Fruit fly (Drosophila melanogaster) whole organism, embryonic: ENCODE data around the gene HSPBAP1.
A peak's percentile ranks its signal among the peaks of the same experiment; 100 is the strongest.

Source experiments
- CG17912 ChIP-seq: fragments of 200-800 bp; sonication (Bioruptor generic); optimal IDR thresholded peaks from 2 replicates; lab custom pipeline; 2018; ENCODE audit warnings: missing biosample characterization, mild to moderate bottlenecking, missing genetic modification characterization
- CG2120 ChIP-seq: fragments of 200-800 bp; sonication (Bioruptor generic); optimal IDR thresholded peaks from 3 replicates; lab custom pipeline; 2016; ENCODE audit warnings: missing biosample characterization, missing genetic modification characterization
- CG32532 ChIP-seq: fragments of 200-800 bp; sonication (Bioruptor generic); IDR thresholded peaks from 2 replicates; pipeline ENCODE4 v1.3.6; 2022; ENCODE audit warnings: missing biosample characterization, missing genetic modification characterization
- CG5245 ChIP-seq: fragments of 200-800 bp; sonication (Bioruptor generic); optimal IDR thresholded peaks from 3 replicates; lab custom pipeline; 2016; ENCODE audit warnings: missing biosample characterization, missing genetic modification characterization
- CG9609 ChIP-seq: fragments of 200-800 bp; sonication (Bioruptor generic); optimal IDR thresholded peaks from 3 replicates; lab custom pipeline; 2016; ENCODE audit warnings: missing biosample characterization, missing genetic modification characterization
- CTCF ChIP-seq: fragments of 200-800 bp; sonication (Bioruptor generic); optimal IDR thresholded peaks from 2 replicates; lab custom pipeline; 2017; ENCODE audit warnings: missing biosample characterization, mild to moderate bottlenecking, missing genetic modification characterization, moderate library complexity
- ERR ChIP-seq: fragments of 200-800 bp; sonication (Bioruptor generic); optimal IDR thresholded peaks from 2 replicates; lab custom pipeline; 2016; ENCODE audit warnings: missing biosample characterization, missing genetic modification characterization
- Fer3 ChIP-seq: fragments of 200-800 bp; sonication (Bioruptor generic); optimal IDR thresholded peaks from 2 replicates; lab custom pipeline; 2018; ENCODE audit warnings: missing biosample characterization, mild to moderate bottlenecking, missing genetic modification characterization, moderate library complexity
- Mad ChIP-seq: fragments of 200-800 bp; sonication (Bioruptor generic); optimal IDR thresholded peaks from 2 replicates; lab custom pipeline; 2016; ENCODE audit warnings: missing biosample characterization, missing genetic modification characterization
- Six4 ChIP-seq: fragments of 200-800 bp; sonication (Bioruptor generic); optimal IDR thresholded peaks from 2 replicates; lab custom pipeline; 2016; ENCODE audit warnings: missing biosample characterization, missing genetic modification characterization
- cad ChIP-seq: fragments of >200 bp; optimal IDR thresholded peaks from 2 replicates; lab custom pipeline; 2017; ENCODE audit warnings: missing biosample characterization, missing genetic modification characterization
- pan ChIP-seq, 4 experiments: fragments of >200 bp in 3 of 4; fragments of 200-800 bp in 1 of 4; sonication (Bioruptor generic) in 1 of 4; optimal IDR thresholded peaks in 3 of 4; IDR thresholded peaks in 1 of 4; 2 replicates each; pipeline versions ENCODE4 v1.3.6 to Lab custom; 2017 to 2022; ENCODE audit warnings: missing biosample characterization in 2 of 4, missing genetic modification characterization in 2 of 4, mixed read lengths in 1 of 4
- pita ChIP-seq: fragments of 200-800 bp; sonication (Bioruptor generic); optimal IDR thresholded peaks from 2 replicates; lab custom pipeline; 2017; ENCODE audit warnings: missing biosample characterization, mild to moderate bottlenecking, missing genetic modification characterization
- trem ChIP-seq: fragments of 200-800 bp; optimal IDR thresholded peaks from 3 replicates; lab custom pipeline; 2019; ENCODE audit warnings: missing biosample characterization, mild to moderate bottlenecking, missing genetic modification characterization, moderate library complexity

dm6 chr3R:27677174-27677726 lies 17.8 kb upstream of the HSPBAP1 start, which contains the start of gene Hsdl2:
- peak; percentile 1 for TF ChIP-seq CG9609
- TF ChIP-seq cad (GFP tag; lab: Kevin White, UChicago) = no peak
- TF ChIP-seq ERR = no peak
- TF ChIP-seq Fer3 (tag; lab: Kevin White, UChicago) = no peak
- TF ChIP-seq Mad (GFP tag; lab: Kevin White, UChicago) = peak; percentile 67
- no peak for TF ChIP-seq Six4 (GFP tag; lab: Kevin White, UChicago)
- TF ChIP-seq pita (GFP tag; lab: Kevin White, UChicago) = peak; percentile 53
- TF ChIP-seq CG32532 (GFP tag; lab: Robert Waterston, UW) = peak; percentile 65
- no peak for TF ChIP-seq pan (optimal IDR thresholded peaks at IDR 0.05; lab: Kevin White, UChicago)
- TF ChIP-seq pan (GFP tag; optimal IDR thresholded peaks at IDR 0.05 in 1 of 2, IDR thresholded peaks at IDR 0.05 in 1 of 2) = peak in 1 of 2 experiments; percentile 54
- TF ChIP-seq trem (tag; lab: Kevin White, UChicago) = peak; percentile 57
- no peak for TF ChIP-seq CG5245 (GFP tag; lab: Kevin White, UChicago)
- peak; percentile 46 for TF ChIP-seq CTCF
- TF ChIP-seq CG2120 = peak; percentile 76
- no peak for TF ChIP-seq CG17912
